Fruit fly (Drosophila melanogaster) Kc167 (cell line): ENCODE results near the gene cype.

ENCODE experiments used
- Myc ChIP-seq: fragments of >200 bp; optimal IDR thresholded peaks from 2 replicates; lab custom pipeline; 2017; ENCODE audit warnings: missing external identifiers
- Sin3A ChIP-seq: fragments of >200 bp; optimal IDR thresholded peaks from 2 replicates; lab custom pipeline; 2018; ENCODE audit warnings: missing external identifiers
- h ChIP-seq: fragments of >200 bp; optimal IDR thresholded peaks from 3 replicates; lab custom pipeline; 2018; ENCODE audit warnings: missing external identifiers
- insv ChIP-seq: fragments of >200 bp; optimal IDR thresholded peaks from 3 replicates; lab custom pipeline; 2018; ENCODE audit warnings: missing external identifiers
- ttk ChIP-seq: sonication (Bioruptor generic); optimal IDR thresholded peaks from 2 replicates; lab custom pipeline; 2017; ENCODE audit warnings: missing external identifiers

DNA sequence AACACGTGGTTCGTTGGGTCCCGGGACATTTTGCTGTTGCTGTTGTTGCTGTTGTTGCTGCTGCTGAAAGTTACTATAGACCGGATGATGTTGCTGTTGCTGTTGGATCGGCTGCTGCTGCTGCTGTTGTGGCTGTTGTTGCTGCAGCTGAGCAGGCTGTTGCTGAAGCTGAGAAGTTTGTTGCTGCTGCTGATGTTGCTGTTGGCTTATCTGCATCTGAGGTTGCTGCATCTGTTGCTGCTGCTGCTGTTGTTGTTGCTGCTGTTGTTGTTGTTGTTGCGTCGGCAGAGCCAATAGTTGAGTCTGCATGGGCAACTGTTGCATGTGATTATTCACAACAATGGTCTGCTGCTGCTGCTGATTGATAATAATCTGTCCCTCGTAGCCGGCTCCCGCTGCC, 6.0 kb upstream of the cype start:
- no peak for TF ChIP-seq h (lab: Kevin White, UChicago)
- no peak for TF ChIP-seq ttk
- no peak for TF ChIP-seq Myc (lab: Kevin White, UChicago)
- no peak for TF ChIP-seq Sin3A (lab: Kevin White, UChicago)
- no peak for TF ChIP-seq insv
